Fruit fly (Drosophila melanogaster): Measurements from ENCODE around the gene fy.

Gene fy

DNA sequence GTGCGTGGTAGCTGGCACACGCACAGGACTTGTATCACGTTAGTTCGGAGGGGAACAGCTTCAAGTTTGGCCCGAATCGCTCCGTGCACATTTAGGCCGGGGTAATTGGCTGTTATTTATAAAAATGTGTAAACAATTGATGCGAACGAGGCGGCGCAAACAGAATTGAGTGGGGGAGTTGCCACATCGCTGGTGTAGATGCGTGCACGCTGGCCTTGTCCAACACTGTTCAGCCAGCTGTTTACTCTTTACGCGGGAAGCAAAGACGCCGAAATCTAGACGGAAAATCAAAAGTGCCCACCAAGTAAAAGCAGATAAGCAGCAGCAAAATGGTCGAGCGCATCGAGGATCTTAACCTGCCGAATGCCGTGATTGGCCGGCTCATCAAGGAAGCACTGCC lies 34.1 kb upstream of the fy start, which contains the start of the genes D12 and Chrac-14 (continued):
- TF ChIP-seq Opbp (GFP tag; IDR thresholded peaks at IDR 0.05; ENCODE audit: partially characterized antibody) (0 out of 3 replicates have a peak, but pooled peaks have one; percentile 7), zfh1 (GFP tag; IDR thresholded peaks at IDR 0.05) (peak; percentile 42; the same call in 1 of the 3 replicates), HLHmδ (GFP tag; optimal IDR thresholded peaks at IDR 0.05) (no peak), CG14860 (GFP tag; IDR thresholded peaks at IDR 0.05; ENCODE audit: partially characterized antibody) (no peak), CG12236 (GFP tag; optimal IDR thresholded peaks at IDR 0.05) (no peak), CG12769 (tag; optimal IDR thresholded peaks at IDR 0.05) (no peak), CG3995 (GFP tag; optimal IDR thresholded peaks at IDR 0.05) (peak; percentile 92), CG4617 (GFP tag; optimal IDR thresholded peaks at IDR 0.05; ENCODE audit: borderline replicate concordance) (peak; percentile 51), Dll (GFP tag; IDR thresholded peaks at IDR 0.05; ENCODE audit: partially characterized antibody) (0 out of 4 replicates have a peak, but pooled peaks have one; percentile 26), Hr51 (GFP tag; optimal IDR thresholded peaks at IDR 0.05) (no peak), dm (GFP tag; optimal IDR thresholded peaks at IDR 0.05) (peak; percentile 24), amos (GFP tag; IDR thresholded peaks at IDR 0.05; ENCODE audit: partially characterized antibody) (peak; percentile 30; the same call in 1 of the 2 replicates), Ets97D (GFP tag; optimal IDR thresholded peaks at IDR 0.05) (peak; percentile 12), Lim3 (GFP tag; IDR thresholded peaks at IDR 0.05) (no peak), CG4282 (GFP tag; optimal IDR thresholded peaks at IDR 0.05) (peak; percentile 0), fd96Cb (tag; optimal IDR thresholded peaks at IDR 0.05) (no peak), CG17829 (tag; optimal IDR thresholded peaks at IDR 0.05) (peak; percentile 9), crp (GFP tag; optimal IDR thresholded peaks at IDR 0.05) (peak; percentile 60 to 92), CG7839 (tag; optimal IDR thresholded peaks at IDR 0.05) (no peak), Scr (GFP tag; IDR thresholded peaks at IDR 0.05; ENCODE audit: partially characterized antibody) (no peak), CG12155 (GFP tag; optimal IDR thresholded peaks at IDR 0.05) (peak; percentile 21), Antp (GFP tag; optimal IDR thresholded peaks at IDR 0.05) (peak; percentile 56), ci (GFP tag; IDR thresholded peaks at IDR 0.05) (peak; percentile 64; the same call in 1 of the 3 replicates), gcm2 (GFP tag; optimal IDR thresholded peaks at IDR 0.05) (no peak), Sin3A (optimal IDR thresholded peaks at IDR 0.05) (peak; percentile 50), tna (GFP tag; IDR thresholded peaks at IDR 0.05; ENCODE audit: partially characterized antibody) (no peak), Xrp1 (GFP tag; IDR thresholded peaks at IDR 0.05) (peak; percentile 12; the same call in 1 of the 2 replicates), ind (GFP tag; optimal IDR thresholded peaks at IDR 0.05) (peak; percentile 25), CG3847 (GFP tag; IDR thresholded peaks at IDR 0.05) (peak; percentile 65), CG10267 (tag; optimal IDR thresholded peaks at IDR 0.05) (peak; percentile 93), pita (GFP tag; optimal IDR thresholded peaks at IDR 0.05) (no peak), gfzf (GFP tag; optimal IDR thresholded peaks at IDR 0.05) (peak; percentile 1), B-H2 (GFP tag; optimal IDR thresholded peaks at IDR 0.05) (peak; percentile 15), YL-1 (GFP tag; optimal IDR thresholded peaks at IDR 0.05) (peak; percentile 45)

DNA sequence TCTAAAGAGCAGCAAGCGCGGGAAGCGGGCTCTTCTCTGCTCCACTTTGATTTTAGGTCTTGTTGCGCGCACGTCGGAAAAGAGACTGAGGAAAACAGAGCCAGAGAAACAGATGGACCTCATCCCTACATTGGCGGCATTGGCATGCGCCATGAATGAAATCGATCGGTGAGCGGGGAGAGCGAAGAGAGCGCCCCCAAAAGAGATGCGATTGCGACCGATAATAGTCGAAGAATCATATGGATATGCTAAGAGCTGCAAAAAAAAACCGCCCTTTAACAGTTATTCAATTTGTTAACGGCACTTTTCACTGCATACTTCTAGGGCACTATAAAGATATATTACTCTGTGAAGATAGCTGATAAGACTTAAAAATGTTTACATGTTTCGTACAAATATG lies 30.4 kb upstream of the fy start, which contains the start of gene grk:
TSS of gene grk (minus strand) at position 87 of the 400 bp plus-strand sequence.
- TF ChIP-seq CG12659 (GFP tag; optimal IDR thresholded peaks at IDR 0.05): no peak
- no peak for TF ChIP-seq pan (optimal IDR thresholded peaks at IDR 0.05)
- TF ChIP-seq pan (GFP tag; optimal IDR thresholded peaks at IDR 0.05 in 1 of 2, IDR thresholded peaks at IDR 0.05 in 1 of 2): no peak
- TF ChIP-seq NFAT (GFP tag; IDR thresholded peaks at IDR 0.05): 0 out of 2 replicates have a peak, but pooled peaks have one; percentile 28
- no peak for TF ChIP-seq CG6254 (GFP tag; optimal IDR thresholded peaks at IDR 0.05)
- TF ChIP-seq prd (optimal IDR thresholded peaks at IDR 0.05): no peak
- TF ChIP-seq prd (GFP tag; IDR thresholded peaks at IDR 0.05): no peak
- TF ChIP-seq CG15011 (GFP tag; optimal IDR thresholded peaks at IDR 0.05): no peak
- TF ChIP-seq CG11398 (GFP tag; optimal IDR thresholded peaks at IDR 0.05): no peak
- no peak for TF ChIP-seq CG6689 (GFP tag; IDR thresholded peaks at IDR 0.05)
- no peak for TF ChIP-seq pnt (GFP tag; optimal IDR thresholded peaks at IDR 0.05)
- no peak for TF ChIP-seq otp (GFP tag; IDR thresholded peaks at IDR 0.05)
- TF ChIP-seq Xbp1 (GFP tag; optimal IDR thresholded peaks at IDR 0.05): no peak
- TF ChIP-seq corto (GFP tag; optimal IDR thresholded peaks at IDR 0.05): no peak
- no peak for TF ChIP-seq HLH4C (GFP tag; IDR thresholded peaks at IDR 0.05; ENCODE audit: partially characterized antibody)
- no peak for TF ChIP-seq CG12744 (GFP tag; optimal IDR thresholded peaks at IDR 0.05)
- no peak for TF ChIP-seq CG11695 (GFP tag; IDR thresholded peaks at IDR 0.05)
- no peak for TF ChIP-seq CG3847 (GFP tag; IDR thresholded peaks at IDR 0.05)
- no peak for TF ChIP-seq CG31388 (GFP tag; optimal IDR thresholded peaks at IDR 0.05)
